Fruit fly (Drosophila melanogaster) whole organism, embryonic: ENCODE results near the gene CG7548.

ENCODE experiments used
- CG10147 ChIP-seq: fragments of 200-800 bp; sonication (Bioruptor generic); optimal IDR thresholded peaks from 2 replicates; lab custom pipeline; 2019; ENCODE audit warnings: missing biosample characterization, mild to moderate bottlenecking, missing genetic modification characterization, moderate library complexity
- Ets65A ChIP-seq: fragments of 200-800 bp; sonication (Bioruptor generic); peaks from one replicate; lab custom pipeline; 2016; ENCODE audit warnings: missing biosample characterization, missing genetic modification characterization
- ab ChIP-seq: fragments of 200-800 bp; sonication (Bioruptor generic); optimal IDR thresholded peaks from 2 replicates; lab custom pipeline; 2016; ENCODE audit warnings: missing biosample characterization, missing genetic modification characterization
- abd-A ChIP-seq: fragments of 200-800 bp; sonication (Bioruptor generic); optimal IDR thresholded peaks from 3 replicates; lab custom pipeline; 2019; ENCODE audit warnings: missing biosample characterization, mild to moderate bottlenecking, missing genetic modification characterization, moderate library complexity
- sens ChIP-seq: fragments of 200-800 bp; sonication (Bioruptor generic); peaks from one replicate; lab custom pipeline; 2016; ENCODE audit warnings: missing biosample characterization, missing genetic modification characterization

CG7548 gene

dm6 chr3L:7455849-7456248, 50.2 kb downstream of the CG7548 start, which contains the start of gene ppk26:
TSS of gene ppk26 (plus strand) at chr3L:7456149.
- peak; percentile 77 for TF ChIP-seq Ets65A (GFP tag; lab: Kevin White, UChicago)
- TF ChIP-seq abd-A (tag; lab: Kevin White, UChicago) = no peak
- no peak for TF ChIP-seq ab
- peak; percentile 31 for TF ChIP-seq sens
- no peak for TF ChIP-seq CG10147 (GFP tag; lab: Kevin White, UChicago)
